Worm (Caenorhabditis elegans) whole organism, L4/young adult: ENCODE data around the gene srh-139.

Source experiments
- dao-5 ChIP-seq: sonication (generic microtip); optimal IDR thresholded peaks from 2 replicates; lab custom pipeline; 2016; ENCODE audit warnings: missing genotype, missing genetic modification characterization, moderate library complexity, missing compliant biosample characterization
- him-1 ChIP-seq: sonication (generic microtip); optimal IDR thresholded peaks from 2 replicates; lab custom pipeline; 2016; ENCODE audit warnings: missing genotype, missing genetic modification reagents, missing genetic modification characterization, missing compliant biosample characterization

DNA sequence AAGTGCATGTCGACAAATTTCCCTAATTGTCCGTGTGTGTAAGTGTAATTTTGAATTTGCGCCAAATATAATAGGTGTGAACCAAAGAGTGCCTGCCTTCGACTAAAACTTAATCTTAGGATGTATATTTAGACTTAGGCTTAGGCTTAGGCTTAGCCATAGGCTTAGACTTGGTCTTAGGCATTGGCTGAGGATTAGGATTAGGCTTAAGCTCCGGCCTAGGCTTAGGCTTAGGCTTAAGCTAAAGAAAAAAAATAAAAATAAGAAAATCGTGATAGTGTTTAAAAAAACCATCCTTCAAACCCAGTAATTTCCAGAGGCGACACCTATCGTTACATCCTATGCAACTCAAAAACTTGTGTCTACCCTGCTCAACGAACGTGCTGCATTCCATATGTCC is 37.6 kb upstream of the srh-139 start:
- no peak for TF ChIP-seq dao-5 (tag; lab: Kevin White, UChicago)
- no peak for TF ChIP-seq him-1 (tag; lab: Kevin White, UChicago)
